Worm (Caenorhabditis elegans) whole organism, mixed stage, embryonic: Measurements from ENCODE around the gene rsp-5.

Experiments used
- drap-1 ChIP-seq: fragments of 200-800 bp; sonication (Bioruptor generic); optimal IDR thresholded peaks from 3 replicates; lab custom pipeline; 2018; ENCODE audit warnings: mild to moderate bottlenecking, missing genetic modification characterization, missing compliant biosample characterization
- lsy-2 ChIP-seq: fragments of 150-350 bp; optimal IDR thresholded peaks from 2 replicates; lab custom pipeline; 2014; ENCODE audit warnings: missing biosample characterization, missing genetic modification characterization
- mep-1 ChIP-seq: fragments of 150-350 bp; optimal IDR thresholded peaks from 2 replicates; lab custom pipeline; 2017; ENCODE audit warnings: missing biosample characterization, missing genetic modification reagents, missing genetic modification characterization, inconsistent platforms
- nhr-12 ChIP-seq: fragments of 150-350 bp; optimal IDR thresholded peaks from 2 replicates; lab custom pipeline; 2014; ENCODE audit warnings: missing biosample characterization, missing genetic modification characterization
- nhr-237 ChIP-seq: fragments of 150-350 bp; optimal IDR thresholded peaks from 2 replicates; lab custom pipeline; 2014; ENCODE audit warnings: missing biosample characterization, missing genetic modification characterization
- nhr-76 ChIP-seq: sonication (generic microtip); optimal IDR thresholded peaks from 2 replicates; lab custom pipeline; 2017; ENCODE audit warnings: missing biosample characterization, missing genetic modification characterization
- pha-4 ChIP-seq: fragments of 150-350 bp; optimal IDR thresholded peaks from 2 replicates; lab custom pipeline; 2018; ENCODE audit warnings: missing biosample characterization, missing genetic modification reagents, missing genetic modification characterization
- snpc-4 ChIP-seq: fragments of 150-350 bp; optimal IDR thresholded peaks from 2 replicates; lab custom pipeline; 2014; ENCODE audit warnings: missing biosample characterization, missing genetic modification characterization
- unc-62 ChIP-seq: fragments of 150-350 bp; optimal IDR thresholded peaks from 2 replicates; lab custom pipeline; 2014; ENCODE audit warnings: missing biosample characterization, missing genetic modification reagents, missing genetic modification characterization

- TF ChIP-seq lsy-2 (tag; lab: Kevin White, UChicago) (no peak), mep-1 (no peak), nhr-12 (no peak), pha-4 (tag; lab: Kevin White, UChicago) (no peak), drap-1 (GFP tag; lab: Kevin White, UChicago) (no peak), snpc-4 (tag; lab: Kevin White, UChicago) (no peak), nhr-76 (tag; lab: Kevin White, UChicago) (no peak), unc-62 (GFP tag; lab: Kevin White, UChicago) (no peak), nhr-237 (tag; lab: Kevin White, UChicago) (no peak)
These were observed 19.0 kb upstream of the rsp-5 start, which contains the start of gene dgk-5 for ce11 chrII:6470985-6471384.
